Fruit fly (Drosophila melanogaster): ENCODE results near the gene nAChRbeta1.

dm6 chr3L:4412974-4413373, 16.2 kb upstream of the nAChRbeta1 start:
- TF ChIP-seq CG7368 (GFP tag; optimal IDR thresholded peaks at IDR 0.05) (no peak), Eip75B (GFP tag; optimal IDR thresholded peaks at IDR 0.05) (no peak)

Data from whole organism, prepupa.